Fruit fly (Drosophila melanogaster): ENCODE measurements around the gene CG9636.

- no peak for TF ChIP-seq aop (GFP tag; IDR thresholded peaks at IDR 0.05)
- no peak for TF ChIP-seq CG6791 (GFP tag; IDR thresholded peaks at IDR 0.05; ENCODE audit: partially characterized antibody)
- TF ChIP-seq MTF-1 (GFP tag; optimal IDR thresholded peaks at IDR 0.05; ENCODE audit: borderline replicate concordance) = no peak
- TF ChIP-seq CG1529 (GFP tag; optimal IDR thresholded peaks at IDR 0.05) = peak; percentile 49
- TF ChIP-seq CG10274 (GFP tag; optimal IDR thresholded peaks at IDR 0.05) = no peak
- no peak for TF ChIP-seq CG9797 (GFP tag; optimal IDR thresholded peaks at IDR 0.05)
- no peak for TF ChIP-seq CG4328 (GFP tag; optimal IDR thresholded peaks at IDR 0.05)
- peak; percentile 48 for TF ChIP-seq CG6813 (GFP tag; optimal IDR thresholded peaks at IDR 0.05)
- TF ChIP-seq CG11398 (GFP tag; optimal IDR thresholded peaks at IDR 0.05) = peak; percentile 56
- TF ChIP-seq CG2889 (GFP tag; IDR thresholded peaks at IDR 0.05) = peak; percentile 58; the same call in 1 of the 3 replicates
- peak; percentile 54; the same call in 1 of the 3 replicates for TF ChIP-seq Optix (GFP tag; IDR thresholded peaks at IDR 0.05)
Observed at dm6 chr3R:8212594-8212993, 31.0 kb downstream of the CG9636 start.

Data from whole organism, embryonic.